Fruit fly (Drosophila melanogaster) whole organism: ENCODE measurements around the gene Muc68Ca.

Experiments
- Dll ChIP-seq: fragments of >200 bp; optimal IDR thresholded peaks from 2 replicates; lab custom pipeline; 2017
- EcR ChIP-seq, 2 experiments: fragments of >200 bp; optimal IDR thresholded peaks; 2 replicates each; lab custom pipeline; 2017; ENCODE audit warnings: missing biosample characterization in 2 of 2, missing genetic modification characterization in 2 of 2, missing genetic modification reagents in 2 of 2
- pan ChIP-seq: fragments of >200 bp; optimal IDR thresholded peaks from 2 replicates; lab custom pipeline; 2017
- psq ChIP-seq: fragments of >200 bp; optimal IDR thresholded peaks from 2 replicates; lab custom pipeline; 2017
- usp ChIP-seq: fragments of >200 bp; optimal IDR thresholded peaks from 2 replicates; lab custom pipeline; 2017; ENCODE audit warnings: missing biosample characterization, missing genetic modification characterization, mixed read lengths

dm6 chr3L:11622750-11623149 lies 2.8 kb upstream of the Muc68Ca start:
- no peak for TF ChIP-seq EcR (GFP tag; optimal IDR thresholded peaks at IDR 0.05; lab: Kevin White, UChicago)
- TF ChIP-seq usp = no peak
- no peak for TF ChIP-seq psq
- TF ChIP-seq pan (lab: Kevin White, UChicago) = no peak
- TF ChIP-seq Dll = no peak
